Fruit fly (Drosophila melanogaster): ENCODE measurements around the gene Ctns.

DNA sequence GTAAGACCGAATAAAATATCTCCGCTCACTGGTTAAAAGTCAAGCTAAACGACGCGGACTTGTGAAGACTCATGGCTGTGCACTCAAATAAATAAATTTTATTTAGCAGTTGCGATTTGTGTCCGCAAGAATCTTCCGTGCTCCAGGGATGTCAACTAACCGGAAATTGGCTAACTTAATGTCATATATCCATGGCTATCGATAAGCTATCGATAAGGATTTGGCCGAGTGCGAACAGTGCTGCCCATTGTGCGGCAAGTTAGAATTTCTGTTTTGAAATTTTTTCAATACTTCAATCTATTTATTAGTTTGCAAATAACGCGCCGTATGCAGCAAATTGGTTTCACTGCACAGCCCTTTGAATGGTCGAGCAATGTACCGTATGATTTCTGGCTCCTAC lies 4.8 kb downstream of the Ctns start, which contains the start of gene p53:
- TF ChIP-seq Ets98B (GFP tag; IDR thresholded peaks at IDR 0.05) (peak; percentile 42), D1 (tag; optimal IDR thresholded peaks at IDR 0.05) (no peak), CG9948 (tag; optimal IDR thresholded peaks at IDR 0.05) (no peak)

Data from whole organism, pupa.